Fruit fly (Drosophila melanogaster): Measurements from ENCODE around the gene CG32445.

Gene CG32445

DNA sequence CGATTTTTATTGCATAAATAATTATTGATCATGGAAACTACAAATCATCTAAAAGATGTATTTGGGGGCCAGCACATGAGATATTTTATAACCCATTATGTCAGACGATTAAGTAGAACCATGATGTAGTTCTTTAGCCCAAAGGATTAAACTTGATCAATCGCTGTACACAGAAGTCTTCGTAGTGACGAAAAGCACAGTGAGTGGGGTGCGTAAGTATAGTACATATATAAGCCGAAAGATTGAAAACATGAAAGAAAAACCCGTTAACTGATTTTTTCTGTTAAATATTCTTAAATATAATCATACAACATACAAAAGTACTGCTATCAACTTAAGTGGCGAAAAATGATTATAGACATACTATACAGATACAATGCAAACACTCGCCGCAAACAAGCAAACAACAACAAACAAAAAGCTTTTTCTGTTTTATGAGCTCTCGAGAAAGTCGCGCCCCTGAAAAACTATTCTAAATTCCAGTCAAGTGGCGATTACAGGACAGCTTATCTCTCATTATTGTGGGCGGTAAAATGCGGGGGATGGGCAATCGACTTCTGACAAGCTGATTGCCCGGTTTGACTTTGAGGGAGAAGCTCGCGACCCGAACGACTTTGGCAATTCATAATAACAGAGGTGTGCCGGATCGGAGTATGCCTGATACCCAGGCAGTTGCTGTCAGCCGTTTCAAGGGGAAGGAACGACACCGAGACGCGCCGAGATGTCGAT lies 2.7 kb upstream of the CG32445 start, which contains the start of gene CG32444:
Gene CG32444, plus strand, starts transcription at position 683 of the 729 bp plus-strand sequence.
- TF ChIP-seq CG14655 (GFP tag; optimal IDR thresholded peaks at IDR 0.05): no peak
- TF ChIP-seq CG8301 (tag; optimal IDR thresholded peaks at IDR 0.05): no peak
- no peak for TF ChIP-seq fd96Ca (GFP tag; IDR thresholded peaks at IDR 0.05)
- no peak for TF ChIP-seq Snoo (tag; optimal IDR thresholded peaks at IDR 0.05)
- TF ChIP-seq CG12605 (GFP tag; IDR thresholded peaks at IDR 0.05): no peak
- no peak for TF ChIP-seq CG17806 (tag; optimal IDR thresholded peaks at IDR 0.05)
- no peak for TF ChIP-seq CG13204 (GFP tag; optimal IDR thresholded peaks at IDR 0.05)
- no peak for TF ChIP-seq CG34367 (tag; optimal IDR thresholded peaks at IDR 0.05)
- no peak for TF ChIP-seq CG10348 (GFP tag; IDR thresholded peaks at IDR 0.05)
- no peak for TF ChIP-seq CG9948 (tag; optimal IDR thresholded peaks at IDR 0.05)
- TF ChIP-seq Pif1A (GFP tag; optimal IDR thresholded peaks at IDR 0.05): no peak
- TF ChIP-seq Ets98B (GFP tag; IDR thresholded peaks at IDR 0.05): no peak
- no peak for TF ChIP-seq CG15710 (tag; optimal IDR thresholded peaks at IDR 0.05)
- TF ChIP-seq gl (tag; optimal IDR thresholded peaks at IDR 0.05): no peak

dm6 chr3L:21640815-21641214 lies 1.7 kb downstream of the CG32445 start, which contains the start of gene Atox1:
TSS of gene Atox1 (plus strand) at chr3L:21640995.
- TF ChIP-seq Pif1A (GFP tag; optimal IDR thresholded peaks at IDR 0.05) (no peak), CG32121 (GFP tag; IDR thresholded peaks at IDR 0.05) (no peak; the same call in 1 of the 2 replicates), D1 (tag; optimal IDR thresholded peaks at IDR 0.05) (no peak), CG15710 (tag; optimal IDR thresholded peaks at IDR 0.05) (peak; percentile 17), EcR (GFP tag; optimal IDR thresholded peaks at IDR 0.05) (peak; percentile 58), CG8159 (tag; optimal IDR thresholded peaks at IDR 0.05) (peak; percentile 17), fd96Ca (GFP tag; IDR thresholded peaks at IDR 0.05) (peak; percentile 29; the same call in 1 of the 3 replicates), CG17806 (tag; optimal IDR thresholded peaks at IDR 0.05) (peak; percentile 16), CG8301 (tag; optimal IDR thresholded peaks at IDR 0.05) (no peak), CG12605 (GFP tag; IDR thresholded peaks at IDR 0.05) (peak; percentile 51; the same call in 1 of the 2 replicates), CG4496 (GFP tag; IDR thresholded peaks at IDR 0.05) (peak; percentile 64; the same call in 2 of the 3 replicates), CG14655 (GFP tag; optimal IDR thresholded peaks at IDR 0.05) (no peak), Snoo (tag; optimal IDR thresholded peaks at IDR 0.05) (peak; percentile 7), CG9948 (tag; optimal IDR thresholded peaks at IDR 0.05) (no peak), gl (tag; optimal IDR thresholded peaks at IDR 0.05) (peak; percentile 37), CG34367 (tag; optimal IDR thresholded peaks at IDR 0.05) (peak; percentile 14), Pif1B (GFP tag; optimal IDR thresholded peaks at IDR 0.05) (no peak)

dm6 chr3L:21642908-21643572 lies 3.9 kb downstream of the CG32445 start:
- TF ChIP-seq CG32121 (GFP tag; IDR thresholded peaks at IDR 0.05): no peak
- no peak for TF ChIP-seq Snoo (tag; optimal IDR thresholded peaks at IDR 0.05)
- TF ChIP-seq CG17806 (tag; optimal IDR thresholded peaks at IDR 0.05): no peak
- TF ChIP-seq CG15710 (tag; optimal IDR thresholded peaks at IDR 0.05): no peak
- TF ChIP-seq CG14655 (GFP tag; optimal IDR thresholded peaks at IDR 0.05): no peak
- TF ChIP-seq CG12605 (GFP tag; IDR thresholded peaks at IDR 0.05): no peak

- peak; percentile 91 for TF ChIP-seq EcR (GFP tag; optimal IDR thresholded peaks at IDR 0.05)
- peak; percentile 41; the same call in 2 of the 3 replicates for TF ChIP-seq CG4496 (GFP tag; IDR thresholded peaks at IDR 0.05)
- TF ChIP-seq CG15710 (tag; optimal IDR thresholded peaks at IDR 0.05): no peak
- TF ChIP-seq gl (tag; optimal IDR thresholded peaks at IDR 0.05): no peak
- no peak for TF ChIP-seq CG14655 (GFP tag; optimal IDR thresholded peaks at IDR 0.05)
- TF ChIP-seq CG13204 (GFP tag; optimal IDR thresholded peaks at IDR 0.05): peak; percentile 69
Measured at dm6 chr3L:21644176-21644575, 5.0 kb downstream of the CG32445 start.

DNA sequence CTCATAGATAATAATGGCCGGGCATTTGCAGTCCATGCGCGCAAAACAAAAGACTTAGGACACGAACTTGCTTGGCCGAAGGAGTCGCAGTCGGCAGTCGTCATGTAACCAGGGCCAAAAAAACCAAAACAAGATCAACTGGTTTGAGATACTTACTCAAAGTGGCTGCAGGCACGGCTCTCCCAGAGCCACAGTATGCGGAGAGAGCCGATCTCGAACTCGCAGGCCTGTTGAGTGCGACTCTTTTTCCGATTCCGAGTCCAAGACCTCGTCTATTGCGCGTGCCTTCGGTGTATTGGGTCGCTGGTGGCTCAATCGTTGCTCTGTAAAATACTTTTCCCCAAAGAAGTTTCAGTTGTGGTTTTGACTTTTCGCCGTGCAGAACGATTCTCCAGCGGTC lies 5.4 kb downstream of the CG32445 start, which contains the start of gene CG43980:
Gene CG43980, plus strand, starts transcription at position 352 of the 400 bp plus-strand sequence.
- TF ChIP-seq gl (tag; optimal IDR thresholded peaks at IDR 0.05): no peak
- TF ChIP-seq CG12605 (GFP tag; IDR thresholded peaks at IDR 0.05): no peak
- no peak for TF ChIP-seq D1 (tag; optimal IDR thresholded peaks at IDR 0.05)
- no peak for TF ChIP-seq Pif1B (GFP tag; optimal IDR thresholded peaks at IDR 0.05)
- TF ChIP-seq fd96Ca (GFP tag; IDR thresholded peaks at IDR 0.05): no peak
- no peak for TF ChIP-seq Pif1A (GFP tag; optimal IDR thresholded peaks at IDR 0.05)
- no peak for TF ChIP-seq CG9948 (tag; optimal IDR thresholded peaks at IDR 0.05)
- TF ChIP-seq CG8159 (tag; optimal IDR thresholded peaks at IDR 0.05): no peak
- TF ChIP-seq CG4496 (GFP tag; IDR thresholded peaks at IDR 0.05): no peak
- no peak for TF ChIP-seq CG14655 (GFP tag; optimal IDR thresholded peaks at IDR 0.05)

DNA sequence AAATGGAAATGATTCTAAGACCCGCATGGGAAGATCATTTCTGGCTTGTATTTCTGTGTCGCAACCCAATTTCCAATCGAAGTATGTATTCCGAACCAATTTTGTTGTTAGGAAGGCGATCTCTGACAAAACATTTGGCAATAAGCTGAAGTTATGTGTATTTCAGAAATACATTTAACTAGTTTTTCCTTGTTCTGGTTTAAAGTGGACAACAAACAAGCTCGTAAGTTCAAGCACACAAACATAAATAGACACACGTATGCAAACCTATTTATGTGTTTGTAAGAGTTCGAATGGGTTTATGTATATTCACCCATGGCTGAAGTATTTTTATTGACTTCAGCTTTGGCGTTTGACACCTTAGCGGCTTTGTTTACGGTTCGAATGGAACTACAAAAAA lies 6.7 kb downstream of the CG32445 start:
- no peak for TF ChIP-seq CG10348 (GFP tag; IDR thresholded peaks at IDR 0.05)
- TF ChIP-seq Snoo (tag; optimal IDR thresholded peaks at IDR 0.05): no peak
- no peak for TF ChIP-seq Pif1B (GFP tag; optimal IDR thresholded peaks at IDR 0.05)
- no peak for TF ChIP-seq Ets98B (GFP tag; IDR thresholded peaks at IDR 0.05)
- no peak for TF ChIP-seq CG15710 (tag; optimal IDR thresholded peaks at IDR 0.05)
- no peak for TF ChIP-seq rn (GFP tag; IDR thresholded peaks at IDR 0.05)
- TF ChIP-seq fd96Ca (GFP tag; IDR thresholded peaks at IDR 0.05): no peak

All from whole organism, pupa.